Worm (Caenorhabditis elegans) whole organism, mixed stage, embryonic: ENCODE data around the gene F41C3.2.

Experiments
- M03D4.4 ChIP-seq: sonication (generic microtip); optimal IDR thresholded peaks from 2 replicates; lab custom pipeline; 2017; ENCODE audit warnings: mild to moderate bottlenecking, missing genetic modification characterization, missing compliant biosample characterization
- bed-3 ChIP-seq: fragments of 200-800 bp; sonication (Bioruptor generic); optimal IDR thresholded peaks from 3 replicates; lab custom pipeline; 2018; ENCODE audit warnings: mild to moderate bottlenecking, missing genetic modification characterization, moderate library complexity, missing compliant biosample characterization
- blmp-1 ChIP-seq: fragments of 150-350 bp; optimal IDR thresholded peaks from 2 replicates; lab custom pipeline; 2014; ENCODE audit warnings: missing biosample characterization, missing genetic modification characterization
- ceh-39 ChIP-seq: fragments of 150-350 bp; optimal IDR thresholded peaks from 2 replicates; lab custom pipeline; 2014; ENCODE audit warnings: missing biosample characterization, missing genetic modification characterization
- ceh-43 ChIP-seq: fragments of 200-800 bp; sonication (Bioruptor generic); optimal IDR thresholded peaks from 2 replicates; lab custom pipeline; 2018; ENCODE audit warnings: mild to moderate bottlenecking, missing genetic modification characterization, moderate library complexity, missing compliant biosample characterization
- ceh-83 ChIP-seq: fragments of 200-800 bp; sonication (Bioruptor generic); optimal IDR thresholded peaks from 2 replicates; lab custom pipeline; 2018; ENCODE audit warnings: mild to moderate bottlenecking, missing genetic modification characterization, missing compliant biosample characterization
- ces-1 ChIP-seq: fragments of 150-350 bp; optimal IDR thresholded peaks from 2 replicates; lab custom pipeline; 2014; ENCODE audit warnings: missing biosample characterization, missing genetic modification reagents, missing genetic modification characterization
- cnd-1 ChIP-seq: fragments of 200-800 bp; sonication (Bioruptor generic); optimal IDR thresholded peaks from 2 replicates; lab custom pipeline; 2018; ENCODE audit warnings: mild to moderate bottlenecking, missing genetic modification characterization, missing compliant biosample characterization
- drap-1 ChIP-seq: fragments of 200-800 bp; sonication (Bioruptor generic); optimal IDR thresholded peaks from 3 replicates; lab custom pipeline; 2018; ENCODE audit warnings: mild to moderate bottlenecking, missing genetic modification characterization, missing compliant biosample characterization
- elt-1 ChIP-seq: sonication (generic microtip); optimal IDR thresholded peaks from 2 replicates; lab custom pipeline; 2017; ENCODE audit warnings: missing genetic modification characterization, mild to moderate bottlenecking, missing compliant biosample characterization, antibody characterized with exemption, moderate library complexity, borderline replicate concordance; ENCODE audit not compliant: insufficient read depth
- elt-3 ChIP-seq: fragments of 150-350 bp; optimal IDR thresholded peaks from 2 replicates; lab custom pipeline; 2014; ENCODE audit warnings: missing biosample characterization, missing genetic modification characterization
- flh-1 ChIP-seq: fragments of 200-800 bp; sonication (Bioruptor generic); optimal IDR thresholded peaks from 2 replicates; lab custom pipeline; 2018; ENCODE audit warnings: mild to moderate bottlenecking, missing genetic modification characterization, moderate library complexity, missing compliant biosample characterization
- ham-2 ChIP-seq: fragments of 200-800 bp; sonication (Bioruptor generic); optimal IDR thresholded peaks from 2 replicates; lab custom pipeline; 2018; ENCODE audit warnings: mild to moderate bottlenecking, missing genetic modification characterization, missing compliant biosample characterization
- hlh-1 ChIP-seq: fragments of 150-350 bp; optimal IDR thresholded peaks from 2 replicates; lab custom pipeline; 2014; ENCODE audit warnings: missing biosample characterization, missing genetic modification reagents, missing genetic modification characterization
- lin-13 ChIP-seq: fragments of 150-350 bp; optimal IDR thresholded peaks from 2 replicates; lab custom pipeline; 2014; ENCODE audit warnings: missing biosample characterization, missing genetic modification characterization
- lin-32 ChIP-seq: fragments of 200-800 bp; sonication (Bioruptor generic); optimal IDR thresholded peaks from 2 replicates; lab custom pipeline; 2018; ENCODE audit warnings: mild to moderate bottlenecking, missing genetic modification characterization, missing compliant biosample characterization
- lsy-2 ChIP-seq: fragments of 150-350 bp; optimal IDR thresholded peaks from 2 replicates; lab custom pipeline; 2014; ENCODE audit warnings: missing biosample characterization, missing genetic modification characterization
- mab-5 ChIP-seq: fragments of 150-350 bp; optimal IDR thresholded peaks from 2 replicates; lab custom pipeline; 2014; ENCODE audit warnings: missing biosample characterization, missing genetic modification characterization
- mep-1 ChIP-seq: fragments of 150-350 bp; optimal IDR thresholded peaks from 2 replicates; lab custom pipeline; 2017; ENCODE audit warnings: missing biosample characterization, missing genetic modification reagents, missing genetic modification characterization, inconsistent platforms
- mls-2 ChIP-seq: sonication (generic microtip); optimal IDR thresholded peaks from 2 replicates; lab custom pipeline; 2016; ENCODE audit warnings: mild to moderate bottlenecking, missing genetic modification characterization, moderate library complexity, missing compliant biosample characterization
- nhr-12 ChIP-seq: fragments of 150-350 bp; optimal IDR thresholded peaks from 2 replicates; lab custom pipeline; 2014; ENCODE audit warnings: missing biosample characterization, missing genetic modification characterization
- nhr-2 ChIP-seq: fragments of 150-350 bp; optimal IDR thresholded peaks from 2 replicates; lab custom pipeline; 2014; ENCODE audit warnings: missing biosample characterization, missing genetic modification characterization
- nhr-237 ChIP-seq: fragments of 150-350 bp; optimal IDR thresholded peaks from 2 replicates; lab custom pipeline; 2014; ENCODE audit warnings: missing biosample characterization, missing genetic modification characterization
- nhr-28 ChIP-seq: fragments of 150-350 bp; optimal IDR thresholded peaks from 2 replicates; lab custom pipeline; 2014; ENCODE audit warnings: missing biosample characterization, missing genetic modification characterization
- nhr-76 ChIP-seq: sonication (generic microtip); optimal IDR thresholded peaks from 2 replicates; lab custom pipeline; 2017; ENCODE audit warnings: missing biosample characterization, missing genetic modification characterization
- pha-4 ChIP-seq: fragments of 150-350 bp; optimal IDR thresholded peaks from 2 replicates; lab custom pipeline; 2018; ENCODE audit warnings: missing biosample characterization, missing genetic modification reagents, missing genetic modification characterization
- sem-2 ChIP-seq: fragments of 200-800 bp; sonication (Bioruptor generic); optimal IDR thresholded peaks from 2 replicates; lab custom pipeline; 2018; ENCODE audit warnings: mild to moderate bottlenecking, missing genetic modification characterization, missing compliant biosample characterization
- snpc-4 ChIP-seq: fragments of 150-350 bp; optimal IDR thresholded peaks from 2 replicates; lab custom pipeline; 2014; ENCODE audit warnings: missing biosample characterization, missing genetic modification characterization
- sptf-1 ChIP-seq: sonication (generic microtip); optimal IDR thresholded peaks from 2 replicates; lab custom pipeline; 2017; ENCODE audit warnings: mild to moderate bottlenecking, missing genetic modification characterization, moderate library complexity, missing compliant biosample characterization
- tbx-8 ChIP-seq: fragments of 200-800 bp; sonication (Bioruptor generic); optimal IDR thresholded peaks from 2 replicates; lab custom pipeline; 2018; ENCODE audit warnings: mild to moderate bottlenecking, missing genetic modification characterization, moderate library complexity, missing compliant biosample characterization
- unc-120 ChIP-seq: sonication (generic microtip); optimal IDR thresholded peaks from 2 replicates; lab custom pipeline; 2017; ENCODE audit warnings: missing genetic modification characterization, missing compliant biosample characterization; ENCODE audit not compliant: poor library complexity, severe bottlenecking
- unc-39 ChIP-seq: fragments of 150-350 bp; optimal IDR thresholded peaks from 2 replicates; lab custom pipeline; 2014; ENCODE audit warnings: missing biosample characterization, missing genetic modification characterization
- unc-62 ChIP-seq: fragments of 150-350 bp; optimal IDR thresholded peaks from 2 replicates; lab custom pipeline; 2014; ENCODE audit warnings: missing biosample characterization, missing genetic modification reagents, missing genetic modification characterization
- zip-8 ChIP-seq: fragments of 150-350 bp; optimal IDR thresholded peaks from 2 replicates; lab custom pipeline; 2014; ENCODE audit warnings: missing biosample characterization, missing genetic modification characterization
- ztf-11 ChIP-seq: fragments of 150-350 bp; optimal IDR thresholded peaks from 2 replicates; lab custom pipeline; 2014; ENCODE audit warnings: missing biosample characterization, missing genetic modification characterization

F41C3.2 gene

ce11 chrII:4737348-4737747 lies 12.4 kb upstream of the F41C3.2 start, which contains the start of gene ctsa-1.1:
TSS of gene ctsa-1.1 (plus strand) at chrII:4737648.
- TF ChIP-seq sem-2 (GFP tag; lab: Kevin White, UChicago) (no peak), nhr-2 (tag; lab: Kevin White, UChicago) (no peak), elt-3 (tag; lab: Kevin White, UChicago) (no peak), unc-62 (GFP tag; lab: Kevin White, UChicago) (no peak), hlh-1 (tag; lab: Kevin White, UChicago) (no peak), nhr-12 (no peak), ham-2 (GFP tag; lab: Kevin White, UChicago) (no peak)

ce11 chrII:4739984-4740462 lies 9.7 kb upstream of the F41C3.2 start, which contains the start of gene eas-1:
TSS of gene eas-1 (plus strand) at chrII:4740412.
- TF ChIP-seq elt-3 (tag; lab: Kevin White, UChicago): no peak
- no peak for TF ChIP-seq flh-1 (GFP tag; lab: Kevin White, UChicago)
- peak; percentile 18 for TF ChIP-seq drap-1
- peak; percentile 38 for TF ChIP-seq lin-13 (tag; lab: Kevin White, UChicago)
- TF ChIP-seq nhr-2 (tag; lab: Kevin White, UChicago): no peak
- peak; percentile 12 for TF ChIP-seq ces-1 (GFP tag; lab: Kevin White, UChicago)
- TF ChIP-seq cnd-1 (tag; lab: Kevin White, UChicago): no peak
- peak; percentile 68 for TF ChIP-seq mep-1
- TF ChIP-seq unc-39 (tag; lab: Kevin White, UChicago): no peak
- no peak for TF ChIP-seq elt-1
- TF ChIP-seq mab-5 (tag; lab: Kevin White, UChicago): no peak
- no peak for TF ChIP-seq blmp-1
- no peak for TF ChIP-seq snpc-4 (tag; lab: Kevin White, UChicago)
- no peak for TF ChIP-seq zip-8 (tag; lab: Kevin White, UChicago)
- TF ChIP-seq ceh-39: no peak
- TF ChIP-seq sem-2 (GFP tag; lab: Kevin White, UChicago): no peak
- no peak for TF ChIP-seq ztf-11 (tag; lab: Kevin White, UChicago)
- no peak for TF ChIP-seq ceh-83 (GFP tag; lab: Kevin White, UChicago)
- TF ChIP-seq nhr-12: no peak
- TF ChIP-seq unc-62 (GFP tag; lab: Kevin White, UChicago): no peak
- TF ChIP-seq nhr-76 (tag; lab: Kevin White, UChicago): no peak
- no peak for TF ChIP-seq unc-120 (tag; lab: Kevin White, UChicago)
- no peak for TF ChIP-seq nhr-28 (tag; lab: Kevin White, UChicago)
- peak; percentile 31 for TF ChIP-seq mls-2 (tag; lab: Kevin White, UChicago)
- no peak for TF ChIP-seq bed-3
- TF ChIP-seq lin-32 (GFP tag; lab: Kevin White, UChicago): peak; percentile 25
- no peak for TF ChIP-seq tbx-8
- TF ChIP-seq sptf-1: peak; percentile 43
- no peak for TF ChIP-seq M03D4.4 (tag; lab: Kevin White, UChicago)
- peak; percentile 45 for TF ChIP-seq nhr-237 (tag; lab: Kevin White, UChicago)
- TF ChIP-seq hlh-1 (tag; lab: Kevin White, UChicago): no peak
- TF ChIP-seq ceh-43: no peak
- no peak for TF ChIP-seq ham-2 (GFP tag; lab: Kevin White, UChicago)
- TF ChIP-seq lsy-2 (tag; lab: Kevin White, UChicago): peak; percentile 64
- TF ChIP-seq pha-4: peak; percentile 46

- TF ChIP-seq nhr-237 (tag; lab: Kevin White, UChicago) (no peak), ceh-39 (no peak), flh-1 (GFP tag; lab: Kevin White, UChicago) (no peak)
- TF ChIP-seq, all 35 proteins: peak for 0
Measured at ce11 chrII:4741527-4742187, 8.1 kb upstream of the F41C3.2 start, which contains the start of gene acs-11. TSS of gene acs-11 (plus strand) at chrII:4742137.

ce11 chrII:4745281-4745680 lies 4.5 kb upstream of the F41C3.2 start:
- TF ChIP-seq bed-3: no peak
- no peak for TF ChIP-seq ham-2 (GFP tag; lab: Kevin White, UChicago)
- peak; percentile 25 for TF ChIP-seq elt-3 (tag; lab: Kevin White, UChicago)
- TF ChIP-seq hlh-1 (tag; lab: Kevin White, UChicago): no peak
- TF ChIP-seq pha-4: no peak
- TF ChIP-seq elt-1: peak; percentile 29
